Fruit fly (Drosophila melanogaster) whole organism, prepupa: Measurements from ENCODE around the gene RacGAP84C.

Experiments used
- CG10631 ChIP-seq: fragments of 200-800 bp; sonication (Bioruptor generic); optimal IDR thresholded peaks from 2 replicates; lab custom pipeline; 2016; ENCODE audit warnings: missing biosample characterization, missing genetic modification characterization
- CG10669 ChIP-seq: fragments of 200-800 bp; sonication (Bioruptor generic); optimal IDR thresholded peaks from 3 replicates; lab custom pipeline; 2018; ENCODE audit warnings: missing biosample characterization, mild to moderate bottlenecking, missing genetic modification characterization, moderate library complexity
- CG11762 ChIP-seq: fragments of 200-800 bp; sonication (Bioruptor generic); optimal IDR thresholded peaks from 3 replicates; lab custom pipeline; 2016; ENCODE audit warnings: missing biosample characterization, missing genetic modification characterization; ENCODE audit not compliant: insufficient read depth
- CG11902 ChIP-seq: fragments of 200-800 bp; sonication (Bioruptor generic); optimal IDR thresholded peaks from 3 replicates; lab custom pipeline; 2016; ENCODE audit warnings: missing biosample characterization, missing genetic modification characterization
- CG15336 ChIP-seq: fragments of 200-800 bp; sonication (Bioruptor generic); IDR thresholded peaks from 2 replicates; pipeline ENCODE4 v1.3.6; 2022; ENCODE audit warnings: missing biosample characterization, missing genetic modification characterization
- CG1621 ChIP-seq: fragments of 200-800 bp; sonication (Bioruptor generic); optimal IDR thresholded peaks from 3 replicates; lab custom pipeline; 2018; ENCODE audit warnings: missing biosample characterization, mild to moderate bottlenecking, missing genetic modification characterization
- CG16779 ChIP-seq: fragments of 200-800 bp; sonication (Bioruptor generic); optimal IDR thresholded peaks from 3 replicates; lab custom pipeline; 2017; ENCODE audit warnings: missing biosample characterization, mild to moderate bottlenecking, missing genetic modification characterization
- CG31627 ChIP-seq: fragments of 200-800 bp; sonication (Bioruptor generic); optimal IDR thresholded peaks from 3 replicates; lab custom pipeline; 2016; ENCODE audit warnings: missing biosample characterization, missing genetic modification characterization
- CG3919 ChIP-seq: fragments of 200-800 bp; sonication (Bioruptor generic); optimal IDR thresholded peaks from 3 replicates; lab custom pipeline; 2016; ENCODE audit warnings: missing biosample characterization, missing genetic modification characterization
- CG6163 ChIP-seq: fragments of 200-800 bp; sonication (Bioruptor generic); IDR thresholded peaks from 3 replicates; pipeline ENCODE4 v1.3.6; 2022; ENCODE audit warnings: missing biosample characterization, missing genetic modification characterization
- CG6792 ChIP-seq: fragments of 200-800 bp; sonication (Bioruptor generic); optimal IDR thresholded peaks from 3 replicates; lab custom pipeline; 2016; ENCODE audit warnings: missing biosample characterization, missing genetic modification characterization
- CG6808 ChIP-seq: fragments of 200-800 bp; sonication (Bioruptor generic); optimal IDR thresholded peaks from 3 replicates; lab custom pipeline; 2017; ENCODE audit warnings: missing biosample characterization, missing genetic modification characterization, mild to moderate bottlenecking, moderate library complexity, missing genetic modification reagents
- CG6854 ChIP-seq: fragments of 200-800 bp; sonication (Bioruptor generic); optimal IDR thresholded peaks from 2 replicates; lab custom pipeline; 2017; ENCODE audit warnings: missing biosample characterization, mild to moderate bottlenecking, missing genetic modification characterization
- CG7368 ChIP-seq: fragments of 200-800 bp; sonication (Bioruptor generic); optimal IDR thresholded peaks from 3 replicates; lab custom pipeline; 2016; ENCODE audit warnings: missing biosample characterization, missing genetic modification characterization
- CG8119 ChIP-seq: fragments of 200-800 bp; sonication (Bioruptor generic); IDR thresholded peaks from 3 replicates; pipeline ENCODE4 v1.3.6; 2022; ENCODE audit warnings: missing biosample characterization, missing genetic modification characterization
- CG9139 ChIP-seq: fragments of 200-800 bp; sonication (Bioruptor generic); optimal IDR thresholded peaks from 3 replicates; lab custom pipeline; 2017; ENCODE audit warnings: missing biosample characterization, mild to moderate bottlenecking, missing genetic modification characterization
- Eip75B ChIP-seq: fragments of 200-800 bp; sonication (Bioruptor generic); optimal IDR thresholded peaks from 3 replicates; lab custom pipeline; 2016; ENCODE audit warnings: missing biosample characterization, missing genetic modification characterization
- Eip78C ChIP-seq: fragments of 200-800 bp; sonication (Bioruptor generic); peaks from one replicate; lab custom pipeline; 2016; ENCODE audit warnings: missing biosample characterization, missing genetic modification characterization
- Eip93F ChIP-seq: fragments of 200-800 bp; sonication (Bioruptor generic); optimal IDR thresholded peaks from 2 replicates; lab custom pipeline; 2016; ENCODE audit warnings: missing biosample characterization, mild to moderate bottlenecking, missing genetic modification characterization
- Ets96B ChIP-seq: fragments of 200-800 bp; optimal IDR thresholded peaks from 2 replicates; lab custom pipeline; 2019; ENCODE audit warnings: missing biosample characterization, mild to moderate bottlenecking, missing genetic modification characterization, moderate library complexity
- Hr38 ChIP-seq: sonication (Bioruptor generic); optimal IDR thresholded peaks from 2 replicates; lab custom pipeline; 2016; ENCODE audit warnings: missing biosample characterization, missing genetic modification characterization
- Hr4 ChIP-seq: fragments of 200-800 bp; sonication (Bioruptor generic); optimal IDR thresholded peaks from 3 replicates; lab custom pipeline; 2016; ENCODE audit warnings: missing biosample characterization, missing genetic modification characterization
- Lpt ChIP-seq: fragments of 200-800 bp; sonication (Bioruptor generic); optimal IDR thresholded peaks from 3 replicates; lab custom pipeline; 2016; ENCODE audit warnings: missing biosample characterization, missing genetic modification characterization
- Met ChIP-seq: fragments of 200-800 bp; sonication (Bioruptor generic); optimal IDR thresholded peaks from 3 replicates; lab custom pipeline; 2016; ENCODE audit warnings: missing biosample characterization, missing genetic modification characterization
- OdsH ChIP-seq: fragments of 200-800 bp; sonication (Bioruptor generic); optimal IDR thresholded peaks from 3 replicates; lab custom pipeline; 2016; ENCODE audit warnings: missing biosample characterization, missing genetic modification characterization
- Smox ChIP-seq: fragments of 200-800 bp; sonication (Bioruptor generic); optimal IDR thresholded peaks from 3 replicates; lab custom pipeline; 2016; ENCODE audit warnings: missing biosample characterization, missing genetic modification characterization
- Sox102F ChIP-seq: fragments of 200-800 bp; sonication (Bioruptor generic); optimal IDR thresholded peaks from 2 replicates; lab custom pipeline; 2016; ENCODE audit warnings: missing biosample characterization, mild to moderate bottlenecking, missing genetic modification characterization
- Sox14 ChIP-seq: fragments of 200-800 bp; sonication (Bioruptor generic); optimal IDR thresholded peaks from 3 replicates; lab custom pipeline; 2016; ENCODE audit warnings: missing biosample characterization, missing genetic modification characterization
- Sox15 ChIP-seq: fragments of 200-800 bp; sonication (Bioruptor generic); optimal IDR thresholded peaks from 3 replicates; lab custom pipeline; 2016; ENCODE audit warnings: missing biosample characterization, missing genetic modification characterization
- achi ChIP-seq: fragments of 200-800 bp; sonication (Bioruptor generic); optimal IDR thresholded peaks from 3 replicates; lab custom pipeline; 2016; ENCODE audit warnings: missing biosample characterization, missing genetic modification characterization
- acj6 ChIP-seq: fragments of 200-800 bp; sonication (Bioruptor generic); optimal IDR thresholded peaks from 3 replicates; lab custom pipeline; 2016; ENCODE audit warnings: missing biosample characterization, missing genetic modification characterization
- cyc ChIP-seq: fragments of 200-800 bp; sonication (Bioruptor generic); optimal IDR thresholded peaks from 3 replicates; lab custom pipeline; 2016; ENCODE audit warnings: missing biosample characterization, missing genetic modification characterization
- dac ChIP-seq: fragments of 200-800 bp; sonication (Bioruptor generic); optimal IDR thresholded peaks from 2 replicates; lab custom pipeline; 2017; ENCODE audit warnings: missing biosample characterization, mild to moderate bottlenecking, missing genetic modification characterization
- dsx ChIP-seq: fragments of 200-800 bp; optimal IDR thresholded peaks from 3 replicates; lab custom pipeline; 2019; ENCODE audit warnings: missing biosample characterization, mild to moderate bottlenecking, missing genetic modification characterization, moderate library complexity; ENCODE audit not compliant: poor library complexity, severe bottlenecking
- eg ChIP-seq: fragments of 200-800 bp; sonication (Bioruptor generic); IDR thresholded peaks from 3 replicates; pipeline ENCODE4 v1.3.6; 2022; ENCODE audit warnings: missing biosample characterization, missing genetic modification characterization
- fd59A ChIP-seq: fragments of 200-800 bp; sonication (Bioruptor generic); optimal IDR thresholded peaks from 2 replicates; lab custom pipeline; 2017; ENCODE audit warnings: missing biosample characterization, mild to moderate bottlenecking, missing genetic modification characterization, missing genetic modification reagents
- fkh ChIP-seq: fragments of 200-800 bp; sonication (Bioruptor generic); optimal IDR thresholded peaks from 3 replicates; lab custom pipeline; 2017; ENCODE audit warnings: missing biosample characterization, mild to moderate bottlenecking, missing genetic modification characterization, moderate library complexity
- net ChIP-seq: fragments of 200-800 bp; sonication (Bioruptor generic); optimal IDR thresholded peaks from 3 replicates; lab custom pipeline; 2016; ENCODE audit warnings: missing biosample characterization, missing genetic modification characterization
- spab ChIP-seq: fragments of 200-800 bp; sonication (Bioruptor generic); optimal IDR thresholded peaks from 2 replicates; lab custom pipeline; 2017; ENCODE audit warnings: missing biosample characterization, mild to moderate bottlenecking, missing genetic modification characterization, missing genetic modification reagents
- ss ChIP-seq, 2 experiments: fragments of 200-800 bp; sonication (Bioruptor generic); optimal IDR thresholded peaks; 2 replicates in 1 of 2; 3 replicates in 1 of 2; lab custom pipeline; 2017 to 2018; ENCODE audit warnings: mild to moderate bottlenecking in 2 of 2, missing biosample characterization in 2 of 2, missing genetic modification characterization in 2 of 2, moderate library complexity in 1 of 2
- svp ChIP-seq: fragments of 200-800 bp; sonication (Bioruptor generic); peaks from one replicate; lab custom pipeline; 2016; ENCODE audit warnings: missing biosample characterization, missing genetic modification characterization
- topi ChIP-seq: fragments of 200-800 bp; sonication (Bioruptor generic); optimal IDR thresholded peaks from 3 replicates; lab custom pipeline; 2016; ENCODE audit warnings: missing biosample characterization, missing genetic modification characterization

Gene RacGAP84C

dm6 chr3R:7285662-7286061, at the start of gene RacGAP84C:
Gene RacGAP84C (plus strand): TSS chr3R:7285962.
- TF ChIP-seq dsx: no peak
- TF ChIP-seq CG10669 (GFP tag; lab: Kevin White, UChicago): no peak
- TF ChIP-seq dac (GFP tag; lab: Kevin White, UChicago): no peak
- TF ChIP-seq fd59A (GFP tag; lab: Kevin White, UChicago): no peak
- TF ChIP-seq Sox14 (GFP tag; lab: Kevin White, UChicago): no peak
- no peak for TF ChIP-seq CG15336 (GFP tag; lab: Robert Waterston, UW)
- no peak for TF ChIP-seq ss (GFP tag; optimal IDR thresholded peaks at IDR 0.05; lab: Kevin White, UChicago)
- TF ChIP-seq spab: no peak
- TF ChIP-seq Smox (GFP tag; lab: Kevin White, UChicago): no peak
- TF ChIP-seq Ets96B: no peak
- no peak for TF ChIP-seq OdsH (GFP tag; lab: Kevin White, UChicago)
- TF ChIP-seq topi: no peak
- no peak for TF ChIP-seq Hr4 (GFP tag; lab: Kevin White, UChicago)
- no peak for TF ChIP-seq CG3919
- no peak for TF ChIP-seq CG31627
- TF ChIP-seq Eip78C (GFP tag; lab: Kevin White, UChicago): no peak
- no peak for TF ChIP-seq svp (GFP tag; lab: Kevin White, UChicago)
- no peak for TF ChIP-seq CG6792 (GFP tag; lab: Kevin White, UChicago)
- TF ChIP-seq cyc: no peak
- TF ChIP-seq, all 60 proteins: peak for 0

dm6 chr3R:7241460-7241859, 44.3 kb upstream of the RacGAP84C start, which contains the start of gene CG14607:
Gene CG14607 (plus strand): TSS chr3R:7241760.
- no peak for TF ChIP-seq CG6854
- no peak for TF ChIP-seq Sox102F
- TF ChIP-seq acj6 (GFP tag; lab: Kevin White, UChicago): no peak
- no peak for TF ChIP-seq Eip78C (GFP tag; lab: Kevin White, UChicago)
- TF ChIP-seq fkh (GFP tag; lab: Kevin White, UChicago): no peak
- TF ChIP-seq CG8119 (GFP tag; lab: Robert Waterston, UW): no peak
- no peak for TF ChIP-seq Lpt
- TF ChIP-seq Hr38: no peak
- no peak for TF ChIP-seq CG6163
- no peak for TF ChIP-seq CG10631 (GFP tag; lab: Kevin White, UChicago)
- TF ChIP-seq Sox15 (GFP tag; lab: Kevin White, UChicago): no peak
- no peak for TF ChIP-seq CG11762
- TF ChIP-seq dac (GFP tag; lab: Kevin White, UChicago): no peak
- no peak for TF ChIP-seq dsx
- no peak for TF ChIP-seq CG7368
- TF ChIP-seq, all 60 proteins: peak for 0

DNA sequence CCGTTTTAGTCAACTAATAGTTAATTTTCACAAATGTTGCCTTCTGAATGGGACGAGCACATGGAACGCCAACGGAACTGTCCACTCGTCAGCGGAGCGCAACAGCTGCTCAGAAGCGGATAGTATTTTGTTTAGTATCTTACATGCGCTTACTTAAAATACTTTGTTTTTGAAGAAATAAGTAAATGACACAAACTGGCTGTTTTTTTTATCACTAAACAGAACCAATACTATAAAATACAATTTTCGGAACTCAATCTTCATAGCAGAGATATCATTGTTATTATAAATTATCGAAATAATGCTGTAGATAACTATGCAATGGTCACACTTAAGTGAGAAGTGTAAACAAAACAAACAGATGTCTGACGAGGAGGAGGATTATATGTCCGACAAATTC, 38.9 kb upstream of the RacGAP84C start, which contains the start of the genes Noc3 and CG10053:
Gene Noc3 (minus strand): TSS at position 81 of the 400 bp plus-strand sequence.
Gene CG10053 (plus strand): TSS at position 202 of the 400 bp plus-strand sequence.
- TF ChIP-seq Hr38 (no peak), CG11902 (no peak), net (GFP tag; lab: Kevin White, UChicago) (no peak), CG3919 (no peak), Eip93F (GFP tag; lab: Kevin White, UChicago) (no peak), CG6792 (GFP tag; lab: Kevin White, UChicago) (no peak), achi (no peak), CG6808 (no peak), Met (GFP tag; lab: Kevin White, UChicago) (no peak), Sox14 (GFP tag; lab: Kevin White, UChicago) (no peak), svp (GFP tag; lab: Kevin White, UChicago) (no peak), eg (GFP tag; lab: Robert Waterston, UW) (no peak), CG7368 (no peak), Eip75B (GFP tag; lab: Kevin White, UChicago) (no peak), CG16779 (tag; lab: Kevin White, UChicago) (no peak), CG9139 (no peak), spab (no peak), CG1621 (tag; lab: Kevin White, UChicago) (no peak), cyc (no peak)
